Worm (Caenorhabditis elegans): ENCODE results near the gene egrh-2.

ce11 chrIV:935725-936124 is 54.5 kb downstream of the egrh-2 start, which contains the start of gene F58H7.1:
- TF ChIP-seq pat-9 (tag; optimal IDR thresholded peaks at IDR 0.05) (no peak), elt-2 (tag; optimal IDR thresholded peaks at IDR 0.05) (no peak), eyg-1 (tag; optimal IDR thresholded peaks at IDR 0.05) (no peak)

All from whole organism, late embryonic.